Fruit fly (Drosophila melanogaster) whole organism, adult: Measurements from ENCODE around the gene lectin-22C.

Experiments used
- CG11617 ChIP-seq: fragments of 200-800 bp; sonication (Bioruptor generic); optimal IDR thresholded peaks from 2 replicates; lab custom pipeline; 2017; ENCODE audit warnings: mild to moderate bottlenecking, missing biosample characterization, missing genetic modification reagents, missing genetic modification characterization
- CG12768 ChIP-seq: fragments of 200-800 bp; sonication (Bioruptor generic); optimal IDR thresholded peaks from 2 replicates; lab custom pipeline; 2017; ENCODE audit warnings: missing biosample characterization, missing genetic modification characterization, mild to moderate bottlenecking, moderate library complexity, missing genetic modification reagents
- CG7101 ChIP-seq: fragments of 200-800 bp; sonication (Bioruptor generic); optimal IDR thresholded peaks from 2 replicates; lab custom pipeline; 2018; ENCODE audit warnings: missing biosample characterization, mild to moderate bottlenecking, missing genetic modification characterization, moderate library complexity
- Crg-1 ChIP-seq: fragments of 200-800 bp; sonication (Bioruptor generic); optimal IDR thresholded peaks from 2 replicates; lab custom pipeline; 2016; ENCODE audit warnings: missing biosample characterization, missing genetic modification characterization
- Hr96 ChIP-seq: fragments of 200-800 bp; sonication (Bioruptor generic); optimal IDR thresholded peaks from 2 replicates; lab custom pipeline; 2016; ENCODE audit warnings: missing biosample characterization, missing genetic modification characterization
- Mnt ChIP-seq: fragments of 200-800 bp; sonication (Bioruptor generic); optimal IDR thresholded peaks from 2 replicates; lab custom pipeline; 2016; ENCODE audit warnings: missing biosample characterization, mild to moderate bottlenecking, missing genetic modification characterization
- cic ChIP-seq: fragments of 200-800 bp; sonication (Bioruptor generic); optimal IDR thresholded peaks from 2 replicates; lab custom pipeline; 2017; ENCODE audit warnings: missing biosample characterization, mild to moderate bottlenecking, missing genetic modification characterization, moderate library complexity
- kay ChIP-seq: fragments of 200-800 bp; sonication (Bioruptor generic); peaks from one replicate; lab custom pipeline; 2016; ENCODE audit warnings: missing biosample characterization, missing genetic modification characterization, borderline replicate concordance
- ovo ChIP-seq: fragments of 200-800 bp; sonication (Bioruptor generic); optimal IDR thresholded peaks from 2 replicates; lab custom pipeline; 2016; ENCODE audit warnings: missing biosample characterization, missing genetic modification characterization
- tj ChIP-seq: fragments of 200-800 bp; sonication (Bioruptor generic); optimal IDR thresholded peaks from 3 replicates; lab custom pipeline; 2017; ENCODE audit warnings: missing biosample characterization, mild to moderate bottlenecking, missing genetic modification characterization, moderate library complexity
- toe ChIP-seq: fragments of 200-800 bp; sonication (Bioruptor generic); optimal IDR thresholded peaks from 2 replicates; lab custom pipeline; 2016; ENCODE audit warnings: missing biosample characterization, missing genetic modification characterization

dm6 chr2L:2007093-2007492, 30.0 kb downstream of the lectin-22C start, which contains the start of gene CG15353:
- TF ChIP-seq Crg-1 (GFP tag; lab: Kevin White, UChicago), result no peak
- TF ChIP-seq toe, result no peak
- no peak for TF ChIP-seq CG12768 (GFP tag; lab: Kevin White, UChicago)
- TF ChIP-seq tj (GFP tag; lab: Kevin White, UChicago), result no peak
- no peak for TF ChIP-seq ovo (GFP tag; lab: Kevin White, UChicago)
- TF ChIP-seq kay (GFP tag; lab: Kevin White, UChicago), result no peak
- TF ChIP-seq CG7101 (tag; lab: Kevin White, UChicago), result no peak
- no peak for TF ChIP-seq cic (GFP tag; lab: Kevin White, UChicago)
- TF ChIP-seq CG11617 (GFP tag; lab: Kevin White, UChicago), result no peak
- no peak for TF ChIP-seq Hr96
- no peak for TF ChIP-seq Mnt (GFP tag; lab: Kevin White, UChicago)
